Worm (Caenorhabditis elegans): Measurements from ENCODE around the gene Y53G8AM.7.

Gene Y53G8AM.7

ce11 chrIII:3271682-3272081 lies 5.2 kb upstream of the Y53G8AM.7 start (continued):
- TF ChIP-seq snpc-4 (GFP tag; optimal IDR thresholded peaks at IDR 0.05) (no peak), snpc-4 (tag; optimal IDR thresholded peaks at IDR 0.05) (no peak), tbx-9 (tag; optimal IDR thresholded peaks at IDR 0.05; ENCODE audit: borderline replicate concordance) (no peak), hlh-12 (tag; optimal IDR thresholded peaks at IDR 0.05) (no peak), mxl-1 (tag; optimal IDR thresholded peaks at IDR 0.05) (no peak), efl-1 (GFP tag; optimal IDR thresholded peaks at IDR 0.05) (no peak), sptf-2 (GFP tag; optimal IDR thresholded peaks at IDR 0.05) (no peak), attf-3 (GFP tag; conservative IDR thresholded peaks at IDR 0.05) (no peak), him-1 (tag; optimal IDR thresholded peaks at IDR 0.05) (no peak), athp-1 (tag; optimal IDR thresholded peaks at IDR 0.05) (no peak), ztf-22 (GFP tag; optimal IDR thresholded peaks at IDR 0.05) (no peak), mcd-1 (GFP tag; IDR thresholded peaks at IDR 0.05) (no peak), F52B5.7 (tag; optimal IDR thresholded peaks at IDR 0.05) (no peak), mel-28 (tag; optimal IDR thresholded peaks at IDR 0.05; ENCODE audit: borderline replicate concordance) (no peak), nfya-2 (GFP tag; IDR thresholded peaks at IDR 0.05) (no peak), lir-1 (GFP tag; conservative IDR thresholded peaks at IDR 0.05) (no peak), B0261.1 (tag; optimal IDR thresholded peaks at IDR 0.05) (no peak), unc-130 (GFP tag; optimal IDR thresholded peaks at IDR 0.05) (no peak), hmg-20 (GFP tag; IDR thresholded peaks at IDR 0.05) (no peak), ztf-25 (GFP tag; IDR thresholded peaks at IDR 0.05) (no peak), ztf-3 (GFP tag; optimal IDR thresholded peaks at IDR 0.05) (no peak), egl-44 (GFP tag; IDR thresholded peaks at IDR 0.05) (no peak), let-607 (tag; optimal IDR thresholded peaks at IDR 0.05) (no peak), chd-7 (tag; optimal IDR thresholded peaks at IDR 0.05) (peak; percentile 53), ceh-91 (GFP tag; IDR thresholded peaks at IDR 0.05) (no peak), lin-35 (GFP tag; optimal IDR thresholded peaks at IDR 0.05) (peak in 1 of 3 experiments; percentile 6), bed-2 (GFP tag; IDR thresholded peaks at IDR 0.05) (no peak), F23B12.7 (tag; optimal IDR thresholded peaks at IDR 0.05; ENCODE audit: insufficient read depth) (no peak), Y67H2A.10 (GFP tag; conservative IDR thresholded peaks at IDR 0.05) (no peak), pbrm-1 (GFP tag; IDR thresholded peaks at IDR 0.05) (no peak), tbp1 (GFP tag; optimal IDR thresholded peaks at IDR 0.05) (peak; percentile 35), hrde-1 (tag; optimal IDR thresholded peaks at IDR 0.05; ENCODE audit: borderline replicate concordance) (no peak), zfh-2 (GFP tag; conservative IDR thresholded peaks at IDR 0.05) (peak; percentile 96), madf-10 (tag; optimal IDR thresholded peaks at IDR 0.05) (no peak), ets-4 (GFP tag; optimal IDR thresholded peaks at IDR 0.05) (peak; percentile 15), ceh-100 (GFP tag; IDR thresholded peaks at IDR 0.05) (no peak), atf-7 (tag; optimal IDR thresholded peaks at IDR 0.05) (peak; percentile 5), nhr-120 (GFP tag; IDR thresholded peaks at IDR 0.05) (no peak), hmg-1.2 (GFP tag; IDR thresholded peaks at IDR 0.05) (peak; percentile 86), ztf-6 (GFP tag; IDR thresholded peaks at IDR 0.05) (no peak), rpc-1 (optimal IDR thresholded peaks at IDR 0.05) (no peak), rpc-1 (tag; optimal IDR thresholded peaks at IDR 0.05) (no peak), D2030.7 (GFP tag; IDR thresholded peaks at IDR 0.05) (no peak), aptf-2 (GFP tag; conservative IDR thresholded peaks at IDR 0.05) (no peak), K11D2.4 (GFP tag; IDR thresholded peaks at IDR 0.05) (peak; percentile 68; the same call in 1 of the 2 replicates), ztf-26 (tag; optimal IDR thresholded peaks at IDR 0.05) (peak; percentile 83), F57A8.1 (GFP tag; optimal IDR thresholded peaks at IDR 0.05) (no peak), T07F8.4 (tag; optimal IDR thresholded peaks at IDR 0.05) (no peak), B0035.1 (tag; optimal IDR thresholded peaks at IDR 0.05) (no peak), K12H6.12 (tag; optimal IDR thresholded peaks at IDR 0.05) (peak; percentile 46)
